Fruit fly (Drosophila melanogaster): ENCODE results near the gene CG1503.

dm6 chrX:21073641-21074328 is 32.4 kb downstream of the CG1503 start:
- TF ChIP-seq CG8478 (optimal IDR thresholded peaks at IDR 0.05), result no peak
- TF ChIP-seq CTCF (optimal IDR thresholded peaks at IDR 0.05), result no peak
